2 fruit fly cellular contexts compared by ENCODE assay signal in genomic region chrX:18125520-18125919, dm6.
TF ChIP-seq lines count a peak whose summit lies in the region.

No protein-coding gene starts in this region.

- no peak for TF ChIP-seq CTCF in whole organism, embryonic (GFP tag; optimal IDR thresholded peaks at IDR 0.05; lab: Kevin White, UChicago)

TF ChIP-seq in whole organism, embryonic, 481 proteins besides CTCF, POLR2A, EP300 and RAD21 (continues in another document):
- TF ChIP-seq pfk (GFP tag; optimal IDR thresholded peaks at IDR 0.05; lab: Kevin White, UChicago) (no peak), CG31441 (GFP tag; IDR thresholded peaks at IDR 0.05; lab: Robert Waterston, UW) (no peak), zf30C (GFP tag; optimal IDR thresholded peaks at IDR 0.05; lab: Kevin White, UChicago) (no peak), CG7357 (GFP tag; IDR thresholded peaks at IDR 0.05; lab: Robert Waterston, UW) (0 out of 3 replicates have a peak, but pooled peaks have one; percentile 10), phol (tag; optimal IDR thresholded peaks at IDR 0.05; lab: Kevin White, UChicago) (peak; percentile 31), Nf-YC (tag; optimal IDR thresholded peaks at IDR 0.05; lab: Kevin White, UChicago) (peak; percentile 2), CG9797 (GFP tag; optimal IDR thresholded peaks at IDR 0.05; lab: Kevin White, UChicago) (no peak), H15 (GFP tag; IDR thresholded peaks at IDR 0.05; lab: Robert Waterston, UW) (no peak), danr (GFP tag; IDR thresholded peaks at IDR 0.05; lab: Robert Waterston, UW) (no peak), CG8388 (GFP tag; optimal IDR thresholded peaks at IDR 0.05; lab: Kevin White, UChicago) (no peak), run (tag; optimal IDR thresholded peaks at IDR 0.05; lab: Kevin White, UChicago) (no peak), nerfin-2 (GFP tag; IDR thresholded peaks at IDR 0.05; lab: Robert Waterston, UW; ENCODE audit: partially characterized antibody) (no peak), Stat92E (GFP tag; optimal IDR thresholded peaks at IDR 0.05; lab: Kevin White, UChicago) (no peak), CG1647 (GFP tag; optimal IDR thresholded peaks at IDR 0.05; lab: Kevin White, UChicago) (no peak), CG16779 (GFP tag; IDR thresholded peaks at IDR 0.05; lab: Robert Waterston, UW) (no peak), CG11247 (GFP tag; IDR thresholded peaks at IDR 0.05; lab: Robert Waterston, UW) (no peak), CG12219 (GFP tag; optimal IDR thresholded peaks at IDR 0.05; lab: Kevin White, UChicago) (no peak), Ada2b (GFP tag; IDR thresholded peaks at IDR 0.05; lab: Robert Waterston, UW) (no peak), Rfx (GFP tag; IDR thresholded peaks at IDR 0.05; lab: Robert Waterston, UW) (no peak), CG13624 (GFP tag; optimal IDR thresholded peaks at IDR 0.05; lab: Kevin White, UChicago) (no peak), amos (GFP tag; IDR thresholded peaks at IDR 0.05; lab: Robert Waterston, UW; ENCODE audit: partially characterized antibody) (no peak), CG8089 (GFP tag; optimal IDR thresholded peaks at IDR 0.05; lab: Kevin White, UChicago) (no peak), Elba2 (GFP tag; optimal IDR thresholded peaks at IDR 0.05; lab: Kevin White, UChicago) (no peak), Oaz (GFP tag; IDR thresholded peaks at IDR 0.05; lab: Robert Waterston, UW) (no peak), sisA (GFP tag; IDR thresholded peaks at IDR 0.05; lab: Robert Waterston, UW) (no peak), gcm (GFP tag; optimal IDR thresholded peaks at IDR 0.05; lab: Kevin White, UChicago) (no peak), Trl (optimal IDR thresholded peaks at IDR 0.05; lab: Kevin White, UChicago) (no peak), Trl (GFP tag; optimal IDR thresholded peaks at IDR 0.05; lab: Kevin White, UChicago) (no peak), wdn (GFP tag; IDR thresholded peaks at IDR 0.05; lab: Robert Waterston, UW) (no peak), CG7839 (tag; optimal IDR thresholded peaks at IDR 0.05; lab: Kevin White, UChicago) (peak; percentile 55), CG14860 (GFP tag; IDR thresholded peaks at IDR 0.05; lab: Robert Waterston, UW; ENCODE audit: partially characterized antibody) (no peak), C15 (GFP tag; IDR thresholded peaks at IDR 0.05; lab: Robert Waterston, UW) (no peak), Dek (tag; optimal IDR thresholded peaks at IDR 0.05; lab: Kevin White, UChicago) (no peak), Sox102F (GFP tag; optimal IDR thresholded peaks at IDR 0.05; lab: Kevin White, UChicago) (peak; percentile 21), trem (tag; optimal IDR thresholded peaks at IDR 0.05; lab: Kevin White, UChicago) (no peak), sna (GFP tag; IDR thresholded peaks at IDR 0.05; lab: Robert Waterston, UW; ENCODE audit: partially characterized antibody) (no peak), HmgZ (tag; optimal IDR thresholded peaks at IDR 0.05; lab: Kevin White, UChicago) (no peak), p53 (GFP tag; optimal IDR thresholded peaks at IDR 0.05; lab: Kevin White, UChicago) (no peak), CG2120 (GFP tag; optimal IDR thresholded peaks at IDR 0.05; lab: Kevin White, UChicago) (peak; percentile 51), CG3838 (GFP tag; optimal IDR thresholded peaks at IDR 0.05; lab: Kevin White, UChicago) (no peak), CG32767 (GFP tag; IDR thresholded peaks at IDR 0.05; lab: Robert Waterston, UW) (no peak), NFAT (GFP tag; IDR thresholded peaks at IDR 0.05; lab: Robert Waterston, UW) (no peak), D19B (GFP tag; optimal IDR thresholded peaks at IDR 0.05; lab: Kevin White, UChicago) (peak; percentile 8), Nf-YA (GFP tag; IDR thresholded peaks at IDR 0.05; lab: Robert Waterston, UW) (no peak), CG32772 (GFP tag; IDR thresholded peaks at IDR 0.05; lab: Robert Waterston, UW) (no peak), da (GFP tag; optimal IDR thresholded peaks at IDR 0.05; lab: Kevin White, UChicago) (no peak), sim (GFP tag; IDR thresholded peaks at IDR 0.05; lab: Robert Waterston, UW) (no peak), Scr (GFP tag; IDR thresholded peaks at IDR 0.05; lab: Robert Waterston, UW; ENCODE audit: partially characterized antibody) (no peak)

TF ChIP-seq in whole organism, prepupa, 60 proteins besides CTCF, POLR2A, EP300 and RAD21:
- no peak for TF ChIP-seq eg (GFP tag; IDR thresholded peaks at IDR 0.05; lab: Robert Waterston, UW)
- TF ChIP-seq CG8119 (GFP tag; IDR thresholded peaks at IDR 0.05; lab: Robert Waterston, UW), result 0 out of 3 replicates have a peak, but pooled peaks have one; percentile 13
TF ChIP-seq in whole organism, prepupa: peak in this region for 1.

Comparison
In these comparisons a context has a peak if more than half of its experiments do, and no peak if none do; other contexts are left out.
1. Of the 7 proteins assayed by ChIP-seq in both whole organism, embryonic and whole organism, prepupa: peak only in whole organism, embryonic: CG6854 and Sox102F; only in whole organism, prepupa: none; in both: none; in neither: 5.